Worm (Caenorhabditis elegans): ENCODE data around the gene F21F8.5.

ce11 chrV:8297504-8297903, 31.4 kb upstream of the F21F8.5 start, which contains the start of gene W02D7.4:
- TF ChIP-seq F13H6.1 (tag; optimal IDR thresholded peaks at IDR 0.05) (no peak), R02D3.7 (tag; optimal IDR thresholded peaks at IDR 0.05) (no peak)
